Fruit fly (Drosophila melanogaster): ENCODE data around the gene alpha-Est1.

- TF ChIP-seq Sin3A (optimal IDR thresholded peaks at IDR 0.05): no peak
- no peak for TF ChIP-seq ttk (optimal IDR thresholded peaks at IDR 0.05)
These were observed 43.7 kb downstream of the alpha-Est1 start, which contains the start of gene alpha-Est9 for dm6 chr3R:7504989-7505761.
